Worm (Caenorhabditis elegans) whole organism, young adult: ENCODE measurements around the gene lact-3.

Experiments
- B0035.1 ChIP-seq: sonication (generic microtip); optimal IDR thresholded peaks from 2 replicates; lab custom pipeline; 2016; ENCODE audit warnings: missing genetic modification characterization, mild to moderate bottlenecking, missing compliant biosample characterization, missing genotype, missing genetic modification reagents
- B0261.1 ChIP-seq: sonication (generic microtip); optimal IDR thresholded peaks from 2 replicates; lab custom pipeline; 2016; ENCODE audit warnings: mild to moderate bottlenecking, missing genetic modification characterization, moderate library complexity, missing compliant biosample characterization
- F23B12.7 ChIP-seq: sonication (generic microtip); optimal IDR thresholded peaks from 2 replicates; lab custom pipeline; 2017; ENCODE audit warnings: missing genetic modification characterization, mild to moderate bottlenecking, missing compliant biosample characterization, antibody characterized with exemption, moderate library complexity; ENCODE audit not compliant: insufficient read depth
- F33H1.4 ChIP-seq: fragments of 200-800 bp; sonication (Bioruptor generic); IDR thresholded peaks from 2 replicates; pipeline ENCODE4 v1.3.6; 2022; ENCODE audit warnings: missing genetic modification reagents, missing genetic modification characterization, missing compliant biosample characterization
- F52B5.7 ChIP-seq: sonication (generic microtip); optimal IDR thresholded peaks from 2 replicates; lab custom pipeline; 2016; ENCODE audit warnings: mild to moderate bottlenecking, missing genetic modification characterization, missing compliant biosample characterization
- K11D2.4 ChIP-seq: fragments of 200-800 bp; sonication (Bioruptor generic); IDR thresholded peaks from 2 replicates; pipeline ENCODE4 v1.3.6; 2022; ENCODE audit warnings: missing genetic modification reagents, missing genetic modification characterization, missing compliant biosample characterization
- K12H6.12 ChIP-seq: fragments of 200-800 bp; sonication (Bioruptor generic); optimal IDR thresholded peaks from 2 replicates; lab custom pipeline; 2018; ENCODE audit warnings: mild to moderate bottlenecking, missing genetic modification characterization, missing compliant biosample characterization
- T07F8.4 ChIP-seq: sonication (generic microtip); optimal IDR thresholded peaks from 2 replicates; lab custom pipeline; 2016; ENCODE audit warnings: mild to moderate bottlenecking, missing genetic modification characterization, moderate library complexity, missing compliant biosample characterization
- T26A5.8 ChIP-seq: sonication (generic microtip); optimal IDR thresholded peaks from 2 replicates; lab custom pipeline; 2016; ENCODE audit warnings: missing genetic modification characterization, missing compliant biosample characterization
- Y53F4B.3 ChIP-seq: fragments of 200-800 bp; sonication (Bioruptor generic); IDR thresholded peaks from 2 replicates; pipeline ENCODE4 v1.3.6; 2022; ENCODE audit warnings: missing genetic modification reagents, missing genetic modification characterization, missing compliant biosample characterization
- Y67H2A.10 ChIP-seq: fragments of 200-800 bp; sonication (Bioruptor generic); conservative IDR thresholded peaks from 2 replicates; pipeline ENCODE4 v1.3.6; 2022; ENCODE audit warnings: missing genetic modification reagents, missing genetic modification characterization, missing compliant biosample characterization
- akir-1 ChIP-seq: fragments of 200-800 bp; sonication (Bioruptor generic); optimal IDR thresholded peaks from 2 replicates; lab custom pipeline; 2018; ENCODE audit warnings: mild to moderate bottlenecking, missing genetic modification characterization, moderate library complexity, missing compliant biosample characterization
- ama-1 ChIP-seq, 3 experiments: fragments of 150-350 bp in 1 of 3; sonication (generic microtip) in 2 of 3; optimal IDR thresholded peaks; 2 replicates each; lab custom pipeline; 2014 to 2018; ENCODE audit warnings: missing biosample characterization in 2 of 3, missing genetic modification characterization in 2 of 3, missing genetic modification reagents in 2 of 3
- aptf-2 ChIP-seq: fragments of 200-800 bp; sonication (Bioruptor generic); conservative IDR thresholded peaks from 2 replicates; pipeline ENCODE4 v1.3.6; 2022; ENCODE audit warnings: missing genetic modification reagents, missing genetic modification characterization, missing compliant biosample characterization
- atf-7 ChIP-seq: sonication (generic microtip); optimal IDR thresholded peaks from 2 replicates; lab custom pipeline; 2017; ENCODE audit warnings: mild to moderate bottlenecking, missing genetic modification characterization, missing compliant biosample characterization
- attf-5 ChIP-seq: fragments of 200-800 bp; sonication (Bioruptor generic); optimal IDR thresholded peaks from 2 replicates; lab custom pipeline; 2018; ENCODE audit warnings: mild to moderate bottlenecking, missing genetic modification characterization, missing compliant biosample characterization
- ccch-3 ChIP-seq: fragments of 200-800 bp; sonication (Bioruptor generic); optimal IDR thresholded peaks from 2 replicates; lab custom pipeline; 2018; ENCODE audit warnings: mild to moderate bottlenecking, missing genetic modification characterization, missing compliant biosample characterization
- cebp-2 ChIP-seq: fragments of 200-800 bp; sonication (Bioruptor generic); IDR thresholded peaks from 2 replicates; pipeline ENCODE4 v1.3.6; 2022; ENCODE audit warnings: missing genetic modification characterization, missing compliant biosample characterization
- ceh-27 ChIP-seq: fragments of 200-800 bp; sonication (Bioruptor generic); optimal IDR thresholded peaks from 2 replicates; lab custom pipeline; 2018; ENCODE audit warnings: mild to moderate bottlenecking, missing genetic modification characterization, moderate library complexity, missing compliant biosample characterization
- ceh-40 ChIP-seq: fragments of 200-800 bp; sonication (Bioruptor generic); IDR thresholded peaks from 2 replicates; pipeline ENCODE4 v1.3.6; 2022; ENCODE audit warnings: missing genetic modification characterization, missing compliant biosample characterization
- ceh-91 ChIP-seq: fragments of 200-800 bp; sonication (Bioruptor generic); IDR thresholded peaks from 2 replicates; pipeline ENCODE4 v1.3.6; 2022; ENCODE audit warnings: missing genetic modification reagents, missing genetic modification characterization, missing compliant biosample characterization
- chd-7 ChIP-seq: sonication (generic microtip); optimal IDR thresholded peaks from 2 replicates; lab custom pipeline; 2016; ENCODE audit warnings: mild to moderate bottlenecking, missing genetic modification characterization, moderate library complexity, missing compliant biosample characterization
- die-1 ChIP-seq: sonication (generic microtip); optimal IDR thresholded peaks from 2 replicates; lab custom pipeline; 2016; ENCODE audit warnings: missing genotype, mild to moderate bottlenecking, missing genetic modification characterization, missing compliant biosample characterization
- dox-1 ChIP-seq: fragments of 200-800 bp; sonication (Bioruptor generic); IDR thresholded peaks from 2 replicates; pipeline ENCODE4 v1.3.6; 2022; ENCODE audit warnings: missing genetic modification reagents, missing genetic modification characterization, missing compliant biosample characterization
- dpff-1 ChIP-seq: sonication (generic microtip); optimal IDR thresholded peaks from 2 replicates; lab custom pipeline; 2017; ENCODE audit warnings: mild to moderate bottlenecking, missing genetic modification characterization, missing compliant biosample characterization
- dpl-1 ChIP-seq: fragments of 150-350 bp; optimal IDR thresholded peaks from 2 replicates; lab custom pipeline; 2014; ENCODE audit warnings: missing biosample characterization, missing genetic modification reagents, missing genetic modification characterization
- egl-44 ChIP-seq: fragments of 200-800 bp; sonication (Bioruptor generic); IDR thresholded peaks from 2 replicates; pipeline ENCODE4 v1.3.6; 2022; ENCODE audit warnings: missing genetic modification reagents, missing genetic modification characterization, missing compliant biosample characterization
- hmg-1.2 ChIP-seq: fragments of 200-800 bp; sonication (Bioruptor generic); IDR thresholded peaks from 2 replicates; pipeline ENCODE4 v1.3.6; 2022; ENCODE audit warnings: missing genetic modification reagents, missing genetic modification characterization, missing compliant biosample characterization
- hsf-1 ChIP-seq: fragments of 200-800 bp; sonication (Bioruptor generic); IDR thresholded peaks from 2 replicates; pipeline ENCODE4 v1.3.6; 2022; ENCODE audit warnings: missing genetic modification reagents, missing genetic modification characterization, missing compliant biosample characterization
- lag-1 ChIP-seq: fragments of 200-800 bp; sonication (Bioruptor generic); IDR thresholded peaks from 2 replicates; pipeline ENCODE4 v1.3.6; 2022; ENCODE audit warnings: missing genetic modification reagents, missing genetic modification characterization, missing compliant biosample characterization
- let-526 ChIP-seq: fragments of 200-800 bp; sonication (Bioruptor generic); IDR thresholded peaks from 2 replicates; pipeline ENCODE4 v1.3.6; 2022; ENCODE audit warnings: missing genetic modification reagents, missing genetic modification characterization, missing compliant biosample characterization
- lin-35 ChIP-seq, 3 experiments: fragments of 150-350 bp in 2 of 3; sonication (generic microtip) in 1 of 3; optimal IDR thresholded peaks; 2 replicates each; lab custom pipeline; 2014 to 2018; ENCODE audit warnings: missing biosample characterization in 3 of 3, missing genetic modification characterization in 3 of 3, missing genetic modification reagents in 3 of 3
- lsy-27 ChIP-seq: sonication (generic microtip); optimal IDR thresholded peaks from 2 replicates; lab custom pipeline; 2017; ENCODE audit warnings: missing genetic modification characterization, mild to moderate bottlenecking, missing compliant biosample characterization, antibody characterized with exemption, missing genotype, borderline replicate concordance; ENCODE audit not compliant: insufficient read depth
- madf-10 ChIP-seq: sonication (generic microtip); optimal IDR thresholded peaks from 2 replicates; lab custom pipeline; 2016; ENCODE audit warnings: mild to moderate bottlenecking, missing genetic modification characterization, missing compliant biosample characterization
- nhr-90 ChIP-seq: sonication (generic microtip); optimal IDR thresholded peaks from 2 replicates; lab custom pipeline; 2016; ENCODE audit warnings: missing genotype, mild to moderate bottlenecking, missing genetic modification characterization, missing compliant biosample characterization
- rec-8 ChIP-seq, 2 experiments: sonication (generic microtip); optimal IDR thresholded peaks; 2 replicates each; lab custom pipeline; 2016; ENCODE audit warnings: mild to moderate bottlenecking in 2 of 2, missing genetic modification characterization in 2 of 2, missing genetic modification reagents in 2 of 2, missing genotype in 2 of 2, missing biosample characterization in 1 of 2, missing compliant biosample characterization in 1 of 2, moderate library complexity in 1 of 2
- repo-1 ChIP-seq: sonication (generic microtip); optimal IDR thresholded peaks from 2 replicates; lab custom pipeline; 2017; ENCODE audit warnings: mild to moderate bottlenecking, missing genetic modification characterization, missing compliant biosample characterization
- rpc-1 ChIP-seq, 2 experiments: fragments of 150-350 bp in 1 of 2; sonication (generic microtip) in 1 of 2; optimal IDR thresholded peaks; 2 replicates each; lab custom pipeline; 2014 to 2018; ENCODE audit warnings: missing biosample characterization in 1 of 2, missing genetic modification characterization in 1 of 2, missing genetic modification reagents in 1 of 2, missing genotype in 1 of 2
- sea-2 ChIP-seq: fragments of 200-800 bp; sonication (Bioruptor generic); IDR thresholded peaks from 2 replicates; pipeline ENCODE4 v1.3.6; 2022; ENCODE audit warnings: missing genetic modification characterization, missing compliant biosample characterization
- snpc-1.3 ChIP-seq: sonication (generic microtip); optimal IDR thresholded peaks from 2 replicates; lab custom pipeline; 2017; ENCODE audit warnings: missing genetic modification characterization, mild to moderate bottlenecking, missing compliant biosample characterization, antibody characterized with exemption, moderate library complexity, missing genotype, missing genetic modification reagents; ENCODE audit not compliant: insufficient read depth
- snpc-4 ChIP-seq, 5 experiments: fragments of 150-350 bp in 1 of 5; sonication (generic microtip) in 4 of 5; optimal IDR thresholded peaks; 2 replicates each; lab custom pipeline; 2014 to 2018; ENCODE audit warnings: missing genetic modification characterization in 5 of 5, missing biosample characterization in 3 of 5, antibody characterized with exemption in 2 of 5, mild to moderate bottlenecking in 2 of 5, missing compliant biosample characterization in 2 of 5, missing genotype in 2 of 5, moderate library complexity in 2 of 5, missing genetic modification reagents in 1 of 5
- sptf-2 ChIP-seq: fragments of 200-800 bp; sonication (Bioruptor generic); optimal IDR thresholded peaks from 2 replicates; lab custom pipeline; 2018; ENCODE audit warnings: mild to moderate bottlenecking, missing genetic modification characterization, missing compliant biosample characterization
- tlf-1 ChIP-seq: fragments of 200-800 bp; sonication (Bioruptor generic); optimal IDR thresholded peaks from 2 replicates; lab custom pipeline; 2018; ENCODE audit warnings: mild to moderate bottlenecking, missing genetic modification characterization, missing compliant biosample characterization
- unc-130 ChIP-seq: sonication (generic microtip); optimal IDR thresholded peaks from 2 replicates; lab custom pipeline; 2016; ENCODE audit warnings: missing genetic modification reagents, missing genetic modification characterization, missing compliant biosample characterization
- ztf-28 ChIP-seq: fragments of 200-800 bp; sonication (Bioruptor generic); IDR thresholded peaks from 2 replicates; pipeline ENCODE4 v1.3.6; 2022; ENCODE audit warnings: missing genetic modification reagents, missing genetic modification characterization, missing compliant biosample characterization
- ztf-3 ChIP-seq: fragments of 200-800 bp; sonication (Bioruptor generic); optimal IDR thresholded peaks from 2 replicates; lab custom pipeline; 2018; ENCODE audit warnings: mild to moderate bottlenecking, missing genetic modification characterization, missing compliant biosample characterization

lact-3 gene

ce11 chrII:10658576-10659256 lies 1.2 kb upstream of the lact-3 start, which contains the start of the genes snu-13 and rsp-7 (continued):
- TF ChIP-seq ccch-3 (GFP tag; lab: Kevin White, UChicago) (no peak), hmg-1.2 (GFP tag; lab: Robert Waterston, UW) (peak; percentile 42; the same call in 1 of the 2 replicates), K11D2.4 (GFP tag; lab: Robert Waterston, UW) (no peak), Y53F4B.3 (GFP tag; lab: Robert Waterston, UW) (no peak), ceh-40 (GFP tag; lab: Robert Waterston, UW) (no peak), cebp-2 (GFP tag; lab: Robert Waterston, UW) (no peak), ama-1 (optimal IDR thresholded peaks at IDR 0.05; lab: Kevin White, UChicago) (no peak), ama-1 (GFP tag; optimal IDR thresholded peaks at IDR 0.05; lab: Kevin White, UChicago) (no peak), dpl-1 (GFP tag; lab: Kevin White, UChicago) (peak; percentile 21), let-526 (GFP tag; lab: Robert Waterston, UW) (no peak), snpc-1.3 (tag; lab: Kevin White, UChicago) (no peak), rpc-1 (optimal IDR thresholded peaks at IDR 0.05; lab: Kevin White, UChicago) (no peak), rpc-1 (tag; optimal IDR thresholded peaks at IDR 0.05; lab: Kevin White, UChicago) (no peak), atf-7 (tag; lab: Kevin White, UChicago) (no peak), B0261.1 (tag; lab: Kevin White, UChicago) (no peak), lsy-27 (tag; lab: Kevin White, UChicago) (no peak), dox-1 (GFP tag; lab: Robert Waterston, UW) (peak; percentile 64; the same call in 1 of the 2 replicates), unc-130 (GFP tag; lab: Kevin White, UChicago) (no peak), attf-5 (peak; percentile 69), akir-1 (no peak), T07F8.4 (tag; lab: Kevin White, UChicago) (no peak), B0035.1 (tag; lab: Kevin White, UChicago) (no peak), die-1 (no peak), egl-44 (GFP tag; lab: Robert Waterston, UW) (no peak), lag-1 (GFP tag; lab: Robert Waterston, UW) (no peak), F23B12.7 (tag; lab: Kevin White, UChicago) (peak; percentile 78), sea-2 (GFP tag; lab: Robert Waterston, UW) (no peak), T26A5.8 (tag; lab: Kevin White, UChicago) (no peak), F33H1.4 (GFP tag; lab: Robert Waterston, UW) (peak; percentile 91), hsf-1 (GFP tag; lab: Robert Waterston, UW) (no peak), repo-1 (tag; lab: Kevin White, UChicago) (no peak), tlf-1 (peak; percentile 54), snpc-4 (GFP tag; optimal IDR thresholded peaks at IDR 0.05; lab: Kevin White, UChicago) (peak; percentile 54), snpc-4 (tag; optimal IDR thresholded peaks at IDR 0.05; lab: Kevin White, UChicago) (peak in 3 of 4 experiments; percentile 23 to 74 (median 29)), ceh-91 (GFP tag; lab: Robert Waterston, UW) (peak; percentile 68), F52B5.7 (no peak), rec-8 (tag; optimal IDR thresholded peaks at IDR 0.05; lab: Kevin White, UChicago) (no peak), aptf-2 (no peak), madf-10 (tag; lab: Kevin White, UChicago) (no peak), lin-35 (GFP tag; optimal IDR thresholded peaks at IDR 0.05; lab: Kevin White, UChicago) (peak in 1 of 3 experiments; percentile 50), K12H6.12 (tag; lab: Kevin White, UChicago) (no peak), chd-7 (tag; lab: Kevin White, UChicago) (no peak), Y67H2A.10 (GFP tag; lab: Robert Waterston, UW) (no peak), ceh-27 (GFP tag; lab: Kevin White, UChicago) (peak; percentile 28), dpff-1 (tag; lab: Kevin White, UChicago) (no peak), nhr-90 (tag; lab: Kevin White, UChicago) (no peak), ztf-3 (no peak), sptf-2 (GFP tag; lab: Kevin White, UChicago) (no peak), ztf-28 (GFP tag; lab: Robert Waterston, UW) (no peak)
